Worm (Caenorhabditis elegans) whole organism, L4 larva: Measurements from ENCODE around the gene akap-1.

Experiments
- Y5F2A.4 ChIP-seq: fragments of 200-800 bp; sonication (Bioruptor generic); optimal IDR thresholded peaks from 2 replicates; lab custom pipeline; 2018; ENCODE audit warnings: mild to moderate bottlenecking, missing genetic modification characterization, missing compliant biosample characterization
- ZK546.5 ChIP-seq, 2 experiments: sonication (generic microtip); optimal IDR thresholded peaks; 2 replicates each; lab custom pipeline; 2017; ENCODE audit warnings: missing biosample characterization in 2 of 2, missing genetic modification characterization in 2 of 2
- ama-1 ChIP-seq: fragments of 150-350 bp; optimal IDR thresholded peaks from 2 replicates; lab custom pipeline; 2014; ENCODE audit warnings: inconsistent platforms, mixed read lengths
- gei-8 ChIP-seq: fragments of 200-800 bp; sonication (Bioruptor generic); optimal IDR thresholded peaks from 2 replicates; lab custom pipeline; 2018; ENCODE audit warnings: mild to moderate bottlenecking, missing genetic modification characterization, missing compliant biosample characterization
- hmg-1.1 ChIP-seq: fragments of 200-800 bp; sonication (Bioruptor generic); IDR thresholded peaks from 2 replicates; pipeline ENCODE4 v1.3.6; 2022; ENCODE audit warnings: missing genetic modification reagents, missing genetic modification characterization, missing compliant biosample characterization
- lsy-2 ChIP-seq, 2 experiments: fragments of 150-350 bp in 1 of 2; sonication (generic microtip) in 1 of 2; optimal IDR thresholded peaks; 2 replicates each; lab custom pipeline; 2014 to 2017; ENCODE audit warnings: missing biosample characterization in 2 of 2, missing genetic modification characterization in 2 of 2
- nhr-25 ChIP-seq: sonication (generic microtip); optimal IDR thresholded peaks from 2 replicates; lab custom pipeline; 2017; ENCODE audit warnings: missing genetic modification characterization, mild to moderate bottlenecking, missing compliant biosample characterization, antibody characterized with exemption, moderate library complexity, borderline replicate concordance; ENCODE audit not compliant: insufficient read depth
- nhr-28 ChIP-seq: fragments of 150-350 bp; optimal IDR thresholded peaks from 2 replicates; lab custom pipeline; 2014; ENCODE audit warnings: missing biosample characterization, missing genetic modification characterization
- nhr-77 ChIP-seq: fragments of 150-350 bp; optimal IDR thresholded peaks from 2 replicates; lab custom pipeline; 2014; ENCODE audit warnings: missing biosample characterization, missing genetic modification characterization
- unc-130 ChIP-seq: sonication (generic microtip); optimal IDR thresholded peaks from 2 replicates; lab custom pipeline; 2016; ENCODE audit warnings: missing genetic modification reagents, missing genetic modification characterization, missing compliant biosample characterization
- ztf-11 ChIP-seq: fragments of 150-350 bp; optimal IDR thresholded peaks from 2 replicates; lab custom pipeline; 2014; ENCODE audit warnings: missing biosample characterization, missing genetic modification characterization

- no peak for TF ChIP-seq gei-8 (GFP tag; lab: Kevin White, UChicago)
- peak; percentile 24 for TF ChIP-seq nhr-77 (tag; lab: Kevin White, UChicago)
- TF ChIP-seq nhr-28 (tag; lab: Kevin White, UChicago), result peak; percentile 90
- TF ChIP-seq unc-130 (GFP tag; lab: Kevin White, UChicago), result no peak
- TF ChIP-seq lsy-2 (tag; optimal IDR thresholded peaks at IDR 0.05; lab: Kevin White, UChicago), result peak in 1 of 2 experiments; percentile 24
- no peak for TF ChIP-seq Y5F2A.4
- 0 out of 2 replicates have a peak, but pooled peaks have one; percentile 7 for TF ChIP-seq hmg-1.1
- TF ChIP-seq nhr-25 (tag; lab: Kevin White, UChicago), result no peak
- no peak for TF ChIP-seq ama-1 (lab: Kevin White, UChicago)
- TF ChIP-seq ZK546.5 (tag; optimal IDR thresholded peaks at IDR 0.05; lab: Kevin White, UChicago), result no peak
- TF ChIP-seq ztf-11 (tag; lab: Kevin White, UChicago), result no peak
These were observed 7.6 kb downstream of the akap-1 start for ce11 chrIII:6360825-6361224.
